Fruit fly (Drosophila melanogaster): ENCODE results near the gene CG4520.

CG4520 gene

DNA sequence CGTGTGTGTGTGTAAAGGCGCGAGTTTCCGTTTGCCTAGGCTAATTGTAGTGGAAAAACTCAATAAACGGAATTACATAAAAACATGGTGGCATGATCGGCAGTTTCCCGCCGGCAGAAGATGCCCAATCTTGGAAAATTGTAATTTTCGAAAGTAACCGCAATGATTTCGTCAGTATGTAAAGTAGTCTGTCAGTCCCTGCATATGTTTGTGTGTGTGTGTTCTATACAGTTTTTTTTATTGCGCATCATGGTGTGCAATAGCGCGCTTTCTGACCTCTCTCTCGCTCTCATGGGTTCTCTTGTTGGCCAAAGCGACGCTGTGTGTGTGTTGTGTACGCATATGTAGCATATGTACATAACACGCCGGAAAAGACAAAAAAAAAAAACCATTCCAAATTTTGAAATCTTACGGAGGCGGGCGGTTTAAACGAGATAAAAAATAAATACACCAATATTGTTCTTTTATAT is 49.8 kb downstream of the CG4520 start (continued):
- TF ChIP-seq NC2β (GFP tag; optimal IDR thresholded peaks at IDR 0.05) (no peak), ham (GFP tag; IDR thresholded peaks at IDR 0.05) (no peak), CG9797 (GFP tag; optimal IDR thresholded peaks at IDR 0.05) (no peak), gt (GFP tag; IDR thresholded peaks at IDR 0.05) (no peak), sqz (GFP tag; optimal IDR thresholded peaks at IDR 0.05) (peak; percentile 100), Ets65A (GFP tag) (no peak), CG10431 (GFP tag; optimal IDR thresholded peaks at IDR 0.05) (peak; percentile 65), pb (GFP tag; optimal IDR thresholded peaks at IDR 0.05) (no peak), CG30403 (GFP tag; optimal IDR thresholded peaks at IDR 0.05) (no peak), CG6654 (GFP tag; optimal IDR thresholded peaks at IDR 0.05) (no peak), cg (GFP tag; optimal IDR thresholded peaks at IDR 0.05) (peak; percentile 99), kah (GFP tag; optimal IDR thresholded peaks at IDR 0.05) (peak; percentile 37), CG15514 (GFP tag; optimal IDR thresholded peaks at IDR 0.05) (peak; percentile 45), Hsf (GFP tag; optimal IDR thresholded peaks at IDR 0.05) (no peak), CG30431 (GFP tag; optimal IDR thresholded peaks at IDR 0.05) (no peak), aop (GFP tag; IDR thresholded peaks at IDR 0.05) (no peak), CkIIα-i1 (GFP tag; IDR thresholded peaks at IDR 0.05) (no peak), bowl (GFP tag; IDR thresholded peaks at IDR 0.05) (no peak), dysf (GFP tag; IDR thresholded peaks at IDR 0.05) (peak; percentile 28; the same call in 1 of the 3 replicates), mirr (GFP tag; optimal IDR thresholded peaks at IDR 0.05) (peak; percentile 65), slp2 (GFP tag; optimal IDR thresholded peaks at IDR 0.05) (peak; percentile 12), tgo (GFP tag; IDR thresholded peaks at IDR 0.05) (no peak), CG3726 (GFP tag; IDR thresholded peaks at IDR 0.05) (no peak), CG10543 (GFP tag; optimal IDR thresholded peaks at IDR 0.05) (peak; percentile 70), CG8290 (GFP tag; optimal IDR thresholded peaks at IDR 0.05) (no peak), CG8290 (tag; optimal IDR thresholded peaks at IDR 0.05) (no peak), CG10209 (GFP tag; optimal IDR thresholded peaks at IDR 0.05) (no peak), Gug (GFP tag; IDR thresholded peaks at IDR 0.05) (no peak), CG9609 (GFP tag; optimal IDR thresholded peaks at IDR 0.05) (no peak), CG8089 (GFP tag; optimal IDR thresholded peaks at IDR 0.05) (peak; percentile 30), Mad (GFP tag; optimal IDR thresholded peaks at IDR 0.05) (peak; percentile 12), ttk (GFP tag; IDR thresholded peaks at IDR 0.05) (no peak), Myb (GFP tag; optimal IDR thresholded peaks at IDR 0.05) (no peak), prd (optimal IDR thresholded peaks at IDR 0.05) (no peak), prd (GFP tag; IDR thresholded peaks at IDR 0.05) (0 out of 3 replicates have a peak, but pooled peaks have one; percentile 14), CG2875 (GFP tag; optimal IDR thresholded peaks at IDR 0.05) (no peak), CG11398 (GFP tag; optimal IDR thresholded peaks at IDR 0.05) (peak; percentile 39), CG17912 (GFP tag; optimal IDR thresholded peaks at IDR 0.05) (peak; percentile 71), Six4 (GFP tag; optimal IDR thresholded peaks at IDR 0.05) (no peak), Scr (GFP tag; IDR thresholded peaks at IDR 0.05; ENCODE audit: partially characterized antibody) (no peak), row (GFP tag; IDR thresholded peaks at IDR 0.05) (0 out of 3 replicates have a peak, but pooled peaks have one; percentile 10), crc (GFP tag; optimal IDR thresholded peaks at IDR 0.05) (no peak), tio (GFP tag; optimal IDR thresholded peaks at IDR 0.05) (no peak), CG4707 (GFP tag; optimal IDR thresholded peaks at IDR 0.05) (no peak), CG4617 (GFP tag; optimal IDR thresholded peaks at IDR 0.05; ENCODE audit: borderline replicate concordance) (peak; percentile 30), CG13775 (GFP tag; optimal IDR thresholded peaks at IDR 0.05) (peak; percentile 39), Dp (GFP tag; optimal IDR thresholded peaks at IDR 0.05) (peak; percentile 29), sr (GFP tag; IDR thresholded peaks at IDR 0.05) (no peak), Vsx1 (GFP tag; optimal IDR thresholded peaks at IDR 0.05) (peak; percentile 61), Eip74EF (GFP tag; optimal IDR thresholded peaks at IDR 0.05) (peak in 1 of 2 experiments; percentile 92), fu2 (GFP tag; optimal IDR thresholded peaks at IDR 0.05) (no peak), Bteb2 (GFP tag; optimal IDR thresholded peaks at IDR 0.05) (no peak)

Data from whole organism, embryonic.